Fruit fly (Drosophila melanogaster): ENCODE measurements around the gene rols.

rols gene

dm6 chr3L:12002321-12003248 lies 62.1 kb downstream of the rols start, which contains the start of the genes Pop2 and CG6928 (continued):
- TF ChIP-seq lz (GFP tag; optimal IDR thresholded peaks at IDR 0.05) (peak; percentile 79), dsx (GFP tag; optimal IDR thresholded peaks at IDR 0.05; ENCODE audit: poor library complexity, severe bottlenecking) (no peak), CG8319 (GFP tag; optimal IDR thresholded peaks at IDR 0.05) (peak; percentile 35), Blimp-1 (GFP tag; optimal IDR thresholded peaks at IDR 0.05) (no peak), achi (GFP tag; optimal IDR thresholded peaks at IDR 0.05) (peak; percentile 79), CG15336 (GFP tag; IDR thresholded peaks at IDR 0.05) (peak; percentile 26; the same call in 1 of the 2 replicates), CG9139 (GFP tag; optimal IDR thresholded peaks at IDR 0.05) (peak; percentile 38), Hr38 (GFP tag; optimal IDR thresholded peaks at IDR 0.05) (peak; percentile 75), Smox (GFP tag; optimal IDR thresholded peaks at IDR 0.05) (no peak), CG6163 (GFP tag; IDR thresholded peaks at IDR 0.05) (peak; percentile 61; the same call in 1 of the 3 replicates), CG8119 (GFP tag; IDR thresholded peaks at IDR 0.05) (no peak), dac (GFP tag; optimal IDR thresholded peaks at IDR 0.05) (no peak), CG11294 (GFP tag; IDR thresholded peaks at IDR 0.05) (peak; percentile 19; the same call in 1 of the 2 replicates), Gug (GFP tag; IDR thresholded peaks at IDR 0.05) (0 out of 2 replicates have a peak, but pooled peaks have one; percentile 39), Sox15 (GFP tag; optimal IDR thresholded peaks at IDR 0.05) (peak; percentile 51), CG6276 (GFP tag; optimal IDR thresholded peaks at IDR 0.05) (no peak), topi (GFP tag; optimal IDR thresholded peaks at IDR 0.05) (peak; percentile 59)

dm6 chr3L:11997959-11998358 lies 66.7 kb downstream of the rols start, which contains the start of gene Grip163:
Gene Grip163, minus strand, starts transcription at chr3L:11998138.
- TF ChIP-seq fd85E (GFP tag; optimal IDR thresholded peaks at IDR 0.05) = no peak
- TF ChIP-seq cyc (GFP tag; optimal IDR thresholded peaks at IDR 0.05) = peak; percentile 2
- no peak for TF ChIP-seq svp (GFP tag)
- TF ChIP-seq CG6276 (GFP tag; optimal IDR thresholded peaks at IDR 0.05) = no peak

- peak; percentile 17 for TF ChIP-seq CG31627 (GFP tag; optimal IDR thresholded peaks at IDR 0.05)
- TF ChIP-seq Sox15 (GFP tag; optimal IDR thresholded peaks at IDR 0.05) = peak; percentile 3
- TF ChIP-seq Met (GFP tag; optimal IDR thresholded peaks at IDR 0.05) = no peak
- TF ChIP-seq cyc (GFP tag; optimal IDR thresholded peaks at IDR 0.05) = peak; percentile 40
Observed at dm6 chr3L:11992960-11993359, 71.7 kb downstream of the rols start, which contains the start of gene viaf. Gene viaf, minus strand, starts transcription at chr3L:11993179.

dm6 chr3L:11990436-11990835 lies 74.2 kb downstream of the rols start, which contains the start of gene CG6931:
Gene CG6931, plus strand, starts transcription at chr3L:11990736.
- TF ChIP-seq acj6 (GFP tag; optimal IDR thresholded peaks at IDR 0.05) (no peak), ss (GFP tag; optimal IDR thresholded peaks at IDR 0.05) (no peak), cyc (GFP tag; optimal IDR thresholded peaks at IDR 0.05) (no peak), lz (GFP tag; optimal IDR thresholded peaks at IDR 0.05) (no peak), Lpt (GFP tag; optimal IDR thresholded peaks at IDR 0.05) (no peak), CG8119 (GFP tag; IDR thresholded peaks at IDR 0.05) (no peak), svp (GFP tag) (no peak), Eip75B (GFP tag; optimal IDR thresholded peaks at IDR 0.05) (no peak), fd59A (GFP tag; optimal IDR thresholded peaks at IDR 0.05) (no peak), CG10669 (GFP tag; optimal IDR thresholded peaks at IDR 0.05) (no peak), Eip93F (GFP tag; optimal IDR thresholded peaks at IDR 0.05) (no peak), CG34406 (GFP tag; optimal IDR thresholded peaks at IDR 0.05) (no peak), vri (GFP tag; optimal IDR thresholded peaks at IDR 0.05) (no peak), dac (GFP tag; optimal IDR thresholded peaks at IDR 0.05) (no peak), Blimp-1 (GFP tag; optimal IDR thresholded peaks at IDR 0.05) (no peak), Smox (GFP tag; optimal IDR thresholded peaks at IDR 0.05) (no peak)

dm6 chr3L:11984606-11985005 lies 80.1 kb downstream of the rols start, which contains the start of gene CG6938:
Gene CG6938, plus strand, starts transcription at chr3L:11984906.
- TF ChIP-seq CG32006 (GFP tag; optimal IDR thresholded peaks at IDR 0.05) (no peak), Blimp-1 (GFP tag; optimal IDR thresholded peaks at IDR 0.05) (no peak)

Data from whole organism, prepupa.